Worm (Caenorhabditis elegans) whole organism, midembryonic: Measurements from ENCODE around the gene nccd-1.

Experiments
- T22C8.4 ChIP-seq: fragments of 200-800 bp; sonication (Bioruptor generic); IDR thresholded peaks from 2 replicates; pipeline ENCODE4 v1.3.6; 2022; ENCODE audit warnings: missing genetic modification characterization, missing compliant biosample characterization
- cog-1 ChIP-seq: sonication (generic microtip); optimal IDR thresholded peaks from 2 replicates; lab custom pipeline; 2016; ENCODE audit warnings: missing genetic modification characterization, missing compliant biosample characterization
- flt-1 ChIP-seq: fragments of 200-800 bp; sonication (Bioruptor generic); IDR thresholded peaks from 2 replicates; pipeline ENCODE4 v1.3.6; 2022; ENCODE audit warnings: missing genetic modification characterization, missing compliant biosample characterization
- klf-2 ChIP-seq: fragments of 200-800 bp; sonication (Bioruptor generic); conservative IDR thresholded peaks from 2 replicates; pipeline ENCODE4 v1.3.6; 2022; ENCODE audit warnings: missing genetic modification reagents, missing genetic modification characterization, missing compliant biosample characterization
- med-1 ChIP-seq: sonication (generic microtip); optimal IDR thresholded peaks from 2 replicates; lab custom pipeline; 2017; ENCODE audit warnings: missing genetic modification characterization, mild to moderate bottlenecking, missing compliant biosample characterization, antibody characterized with exemption, missing genetic modification reagents; ENCODE audit not compliant: insufficient read depth
- ref-1 ChIP-seq: fragments of 200-800 bp; sonication (Bioruptor generic); conservative IDR thresholded peaks from 2 replicates; pipeline ENCODE4 v1.3.6; 2022; ENCODE audit warnings: missing genetic modification reagents, missing genetic modification characterization, missing compliant biosample characterization
- tab-1 ChIP-seq: fragments of 200-800 bp; sonication (Bioruptor generic); IDR thresholded peaks from 2 replicates; pipeline ENCODE4 v1.3.6; 2022; ENCODE audit warnings: missing genetic modification characterization, missing compliant biosample characterization
- ztf-23 ChIP-seq: fragments of 200-800 bp; sonication (Bioruptor generic); IDR thresholded peaks from 2 replicates; pipeline ENCODE4 v1.3.6; 2022; ENCODE audit warnings: missing genetic modification reagents, missing genetic modification characterization, missing compliant biosample characterization
- ztf-29 ChIP-seq: fragments of 200-800 bp; sonication (Bioruptor generic); IDR thresholded peaks from 2 replicates; pipeline ENCODE4 v1.3.6; 2022; ENCODE audit warnings: missing genetic modification reagents, missing genetic modification characterization, missing compliant biosample characterization

nccd-1 gene

ce11 chrIV:16988397-16988796 is at the start of gene nccd-1:
TSS of gene nccd-1 (plus strand) at chrIV:16988697.
- TF ChIP-seq klf-2 (GFP tag; lab: Robert Waterston, UW) = no peak
- no peak for TF ChIP-seq T22C8.4
- no peak for TF ChIP-seq cog-1 (tag; lab: Kevin White, UChicago)
- no peak for TF ChIP-seq ref-1 (GFP tag; lab: Robert Waterston, UW)
- no peak for TF ChIP-seq ztf-29 (GFP tag; lab: Robert Waterston, UW)
- no peak for TF ChIP-seq flt-1
- TF ChIP-seq med-1 (GFP tag; lab: Kevin White, UChicago) = no peak
- no peak for TF ChIP-seq ztf-23 (GFP tag; lab: Robert Waterston, UW)
- TF ChIP-seq tab-1 = no peak

- TF ChIP-seq tab-1 = no peak
- no peak for TF ChIP-seq ref-1 (GFP tag; lab: Robert Waterston, UW)
- no peak for TF ChIP-seq ztf-29 (GFP tag; lab: Robert Waterston, UW)
- TF ChIP-seq klf-2 (GFP tag; lab: Robert Waterston, UW) = no peak
- no peak for TF ChIP-seq T22C8.4
- no peak for TF ChIP-seq cog-1 (tag; lab: Kevin White, UChicago)
Measured at ce11 chrIV:16939001-16939400, 49.5 kb upstream of the nccd-1 start, which contains the start of gene Y116A8C.10. TSS of gene Y116A8C.10 (minus strand) at chrIV:16939101.

DNA sequence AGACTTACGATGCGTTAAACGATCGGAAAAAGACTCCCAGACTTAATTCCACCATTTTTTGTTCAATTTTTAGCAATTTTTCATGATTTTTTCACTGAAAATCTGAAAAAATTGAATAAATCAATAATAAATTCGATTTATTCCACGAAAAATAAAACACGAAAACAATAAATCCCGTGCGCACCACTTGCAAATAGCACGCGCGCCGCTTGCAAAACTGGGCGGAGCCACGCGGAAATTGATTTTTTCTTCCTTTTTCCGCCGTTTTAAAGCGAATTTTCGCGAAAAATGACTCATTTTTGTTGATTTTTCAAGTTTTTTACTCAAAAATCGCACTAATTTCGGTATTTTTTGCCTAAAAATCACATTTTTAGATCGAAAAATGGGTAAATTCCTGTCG is 41.8 kb upstream of the nccd-1 start, which contains the start of the genes Y116A8C.9 and arf-6:
Gene Y116A8C.9 (minus strand): TSS at position 55 of the 400 bp plus-strand sequence.
Gene arf-6 (plus strand): TSS at position 375 of the 400 bp plus-strand sequence.
- TF ChIP-seq tab-1 (peak; percentile 67; the same call in 1 of the 2 replicates), med-1 (GFP tag; lab: Kevin White, UChicago) (peak; percentile 84), T22C8.4 (peak; percentile 87), klf-2 (GFP tag; lab: Robert Waterston, UW) (peak; percentile 77; the same call in 1 of the 2 replicates), ztf-29 (GFP tag; lab: Robert Waterston, UW) (no peak), ref-1 (GFP tag; lab: Robert Waterston, UW) (no peak), cog-1 (tag; lab: Kevin White, UChicago) (peak; percentile 1), ztf-23 (GFP tag; lab: Robert Waterston, UW) (peak; percentile 76), flt-1 (peak; percentile 81)

ce11 chrIV:16949767-16950166 is 38.7 kb upstream of the nccd-1 start, which contains the start of gene rad-54.B:
TSS of gene rad-54.B (plus strand) at chrIV:16950067.
- TF ChIP-seq tab-1 (no peak), med-1 (GFP tag; lab: Kevin White, UChicago) (no peak), flt-1 (no peak), ztf-29 (GFP tag; lab: Robert Waterston, UW) (no peak), T22C8.4 (no peak), cog-1 (tag; lab: Kevin White, UChicago) (no peak), klf-2 (GFP tag; lab: Robert Waterston, UW) (no peak), ztf-23 (GFP tag; lab: Robert Waterston, UW) (no peak), ref-1 (GFP tag; lab: Robert Waterston, UW) (no peak)

- TF ChIP-seq ztf-29 (GFP tag; lab: Robert Waterston, UW) (no peak), T22C8.4 (0 out of 2 replicates have a peak, but pooled peaks have one; percentile 46), flt-1 (no peak), med-1 (GFP tag; lab: Kevin White, UChicago) (no peak)
Measured at ce11 chrIV:16952389-16952788, 36.1 kb upstream of the nccd-1 start.

ce11 chrIV:16962445-16962844 is 26.1 kb upstream of the nccd-1 start:
- TF ChIP-seq T22C8.4 (peak; percentile 48; the same call in 1 of the 2 replicates), ref-1 (GFP tag; lab: Robert Waterston, UW) (no peak)

DNA sequence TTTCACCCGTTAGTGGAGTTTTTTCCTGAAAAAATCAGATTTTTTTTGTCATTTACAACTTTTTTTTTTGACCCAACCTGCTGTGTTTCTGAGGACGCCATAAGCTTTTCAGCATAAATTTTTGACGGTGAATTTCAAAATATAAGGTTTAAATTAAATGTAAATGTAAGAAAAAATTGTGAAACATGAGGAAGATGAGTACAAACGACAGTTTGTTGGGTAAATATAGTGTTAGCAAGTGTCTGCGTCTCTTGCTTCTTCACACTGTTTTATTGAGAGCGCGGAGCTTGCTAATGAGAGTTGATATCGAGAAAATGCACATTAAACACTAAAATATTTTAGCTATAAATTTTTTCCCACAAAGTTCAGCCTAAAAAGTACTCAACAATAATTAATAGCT is 18.1 kb upstream of the nccd-1 start, which contains the start of gene rom-3:
Gene rom-3 (minus strand): TSS at position 101 of the 400 bp plus-strand sequence.
- no peak for TF ChIP-seq ref-1 (GFP tag; lab: Robert Waterston, UW)
- no peak for TF ChIP-seq med-1 (GFP tag; lab: Kevin White, UChicago)
- no peak for TF ChIP-seq flt-1
- TF ChIP-seq klf-2 (GFP tag; lab: Robert Waterston, UW) = no peak
- TF ChIP-seq tab-1 = no peak
- no peak for TF ChIP-seq ztf-29 (GFP tag; lab: Robert Waterston, UW)
- no peak for TF ChIP-seq ztf-23 (GFP tag; lab: Robert Waterston, UW)
- TF ChIP-seq cog-1 (tag; lab: Kevin White, UChicago) = no peak
- TF ChIP-seq T22C8.4 = no peak

DNA sequence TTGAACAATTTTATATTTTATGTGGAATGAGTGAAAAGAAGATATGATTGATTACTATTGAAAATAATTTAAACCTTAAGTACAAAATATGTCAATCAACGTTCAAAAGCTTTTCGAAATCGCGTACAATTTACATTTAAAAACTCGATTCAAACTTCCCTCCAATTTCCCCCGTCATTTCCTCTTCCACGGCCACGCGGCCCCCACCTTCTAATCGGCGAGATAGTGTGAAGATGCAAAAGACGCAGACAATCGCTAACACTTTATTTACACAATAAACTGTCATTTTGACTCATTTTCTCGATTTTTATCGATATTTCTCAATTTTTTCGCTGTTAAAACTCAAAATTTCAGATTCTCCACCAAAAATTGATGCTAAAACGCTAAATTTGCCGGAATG is 6.9 kb downstream of the nccd-1 start, which contains the start of gene rom-4:
Gene rom-4 (plus strand): TSS at position 398 of the 400 bp plus-strand sequence.
- TF ChIP-seq T22C8.4 (peak; percentile 48; the same call in 1 of the 2 replicates), klf-2 (GFP tag; lab: Robert Waterston, UW) (no peak), cog-1 (tag; lab: Kevin White, UChicago) (peak; percentile 28)

- TF ChIP-seq ztf-29 (GFP tag; lab: Robert Waterston, UW) (no peak), T22C8.4 (peak; percentile 14; the same call in 1 of the 2 replicates), ztf-23 (GFP tag; lab: Robert Waterston, UW) (no peak), klf-2 (GFP tag; lab: Robert Waterston, UW) (no peak)
Measured at ce11 chrIV:17005734-17006133, 17.2 kb downstream of the nccd-1 start.

DNA sequence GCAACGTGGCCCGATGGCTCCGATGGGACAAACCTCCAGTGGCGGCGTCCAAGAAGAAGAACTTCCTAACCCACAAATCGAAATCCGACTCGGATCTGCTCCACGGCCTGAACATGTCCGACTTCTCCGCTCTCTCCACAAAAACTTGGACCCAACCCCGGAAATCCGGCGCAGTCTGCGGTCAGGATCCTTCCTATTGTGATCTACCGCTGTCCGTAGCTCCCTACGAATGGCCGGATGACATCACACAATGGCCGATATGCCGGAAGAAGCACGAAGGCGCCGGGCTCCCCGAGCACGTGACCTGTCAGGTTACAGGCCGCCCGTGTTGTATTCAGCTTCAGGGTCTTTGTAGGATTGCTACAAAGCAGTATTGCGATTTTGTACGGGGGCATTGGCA is 21.8 kb downstream of the nccd-1 start:
- TF ChIP-seq med-1 (GFP tag; lab: Kevin White, UChicago) (no peak), tab-1 (no peak), ref-1 (GFP tag; lab: Robert Waterston, UW) (no peak), klf-2 (GFP tag; lab: Robert Waterston, UW) (no peak), cog-1 (tag; lab: Kevin White, UChicago) (no peak), T22C8.4 (no peak), ztf-29 (GFP tag; lab: Robert Waterston, UW) (no peak), ztf-23 (GFP tag; lab: Robert Waterston, UW) (no peak), flt-1 (no peak)
